Worm (Caenorhabditis elegans) whole organism, L4 larva: ENCODE measurements around the gene ZK930.6.
A peak's percentile ranks its signal among the peaks of the same experiment; 100 is the strongest.

Experiments
- T20F7.1 ChIP-seq: fragments of 200-800 bp; sonication (Bioruptor generic); optimal IDR thresholded peaks from 2 replicates; lab custom pipeline; 2018; ENCODE audit warnings: mild to moderate bottlenecking, missing genetic modification characterization, missing compliant biosample characterization
- Y75B8A.6 ChIP-seq: fragments of 200-800 bp; sonication (Bioruptor generic); IDR thresholded peaks from 2 replicates; pipeline ENCODE4 v1.3.6; 2022; ENCODE audit warnings: missing genetic modification reagents, missing genetic modification characterization, missing compliant biosample characterization
- aha-1 ChIP-seq: fragments of 150-350 bp; peaks from one replicate; lab custom pipeline; 2014; ENCODE audit warnings: missing biosample characterization, missing genetic modification characterization
- aly-2 ChIP-seq: sonication (generic microtip); optimal IDR thresholded peaks from 2 replicates; lab custom pipeline; 2018; ENCODE audit warnings: missing biosample characterization, missing genetic modification characterization
- attf-4 ChIP-seq: sonication (generic microtip); optimal IDR thresholded peaks from 3 replicates; lab custom pipeline; 2017; ENCODE audit warnings: missing biosample characterization, missing genetic modification characterization
- ceh-20 ChIP-seq: fragments of 200-800 bp; sonication (Bioruptor generic); IDR thresholded peaks from 2 replicates; pipeline ENCODE4 v1.3.6; 2022; ENCODE audit warnings: missing genetic modification reagents, missing genetic modification characterization, missing compliant biosample characterization
- ceh-28 ChIP-seq: fragments of 150-350 bp; optimal IDR thresholded peaks from 2 replicates; lab custom pipeline; 2014; ENCODE audit warnings: missing biosample characterization, missing genetic modification reagents, missing genetic modification characterization
- ceh-44 ChIP-seq: fragments of 200-800 bp; sonication (Bioruptor generic); IDR thresholded peaks from 2 replicates; pipeline ENCODE4 v1.3.6; 2022; ENCODE audit warnings: missing genetic modification reagents, missing genetic modification characterization, missing compliant biosample characterization
- ces-1 ChIP-seq: fragments of 150-350 bp; sonication (generic microtip); optimal IDR thresholded peaks from 4 replicates; lab custom pipeline; 2014; ENCODE audit warnings: missing biosample characterization, missing genetic modification reagents, missing genetic modification characterization
- ctbp-1 ChIP-seq: fragments of 200-800 bp; sonication (Bioruptor generic); IDR thresholded peaks from 2 replicates; pipeline ENCODE4 v1.3.6; 2022; ENCODE audit warnings: missing genetic modification reagents, missing genetic modification characterization, missing compliant biosample characterization
- daf-12 ChIP-seq: fragments of 150-350 bp; optimal IDR thresholded peaks from 2 replicates; lab custom pipeline; 2014; ENCODE audit warnings: missing biosample characterization, missing genetic modification reagents, missing genetic modification characterization
- dmd-6 ChIP-seq: fragments of 200-800 bp; sonication (Bioruptor generic); IDR thresholded peaks from 2 replicates; pipeline ENCODE4 v1.3.6; 2022; ENCODE audit warnings: missing genetic modification reagents, missing genetic modification characterization, missing compliant biosample characterization
- dmd-8 ChIP-seq: fragments of 200-800 bp; sonication (Bioruptor generic); IDR thresholded peaks from 2 replicates; pipeline ENCODE4 v1.3.6; 2022; ENCODE audit warnings: missing genetic modification characterization, missing compliant biosample characterization
- dpl-1 ChIP-seq: fragments of 150-350 bp; optimal IDR thresholded peaks from 2 replicates; lab custom pipeline; 2014; ENCODE audit warnings: missing biosample characterization, missing genetic modification reagents, missing genetic modification characterization
- egl-43 ChIP-seq: fragments of 200-800 bp; sonication (Bioruptor generic); IDR thresholded peaks from 2 replicates; pipeline ENCODE4 v1.3.6; 2022; ENCODE audit warnings: missing genetic modification reagents, missing genetic modification characterization, missing compliant biosample characterization
- fos-1 ChIP-seq: fragments of 150-350 bp; optimal IDR thresholded peaks from 2 replicates; lab custom pipeline; 2014; ENCODE audit warnings: missing biosample characterization, missing genetic modification characterization
- hlh-11 ChIP-seq: fragments of 200-800 bp; sonication (Bioruptor generic); optimal IDR thresholded peaks from 2 replicates; lab custom pipeline; 2018; ENCODE audit warnings: mild to moderate bottlenecking, missing genetic modification characterization, missing compliant biosample characterization
- lim-7 ChIP-seq: fragments of 200-800 bp; sonication (Bioruptor generic); IDR thresholded peaks from 2 replicates; pipeline ENCODE4 v1.3.6; 2022; ENCODE audit warnings: missing genetic modification characterization, missing compliant biosample characterization
- lin-1 ChIP-seq: fragments of 200-800 bp; sonication (Bioruptor generic); IDR thresholded peaks from 2 replicates; pipeline ENCODE4 v1.3.6; 2022; ENCODE audit warnings: missing genetic modification reagents, missing genetic modification characterization, missing compliant biosample characterization
- lin-15B ChIP-seq: fragments of 150-350 bp; sonication (generic microtip); optimal IDR thresholded peaks from 3 replicates; lab custom pipeline; 2014; ENCODE audit warnings: missing biosample characterization, missing genetic modification characterization
- lin-29 ChIP-seq: fragments of 200-800 bp; sonication (Bioruptor generic); IDR thresholded peaks from 2 replicates; pipeline ENCODE4 v1.3.6; 2022; ENCODE audit warnings: missing genetic modification reagents, missing genetic modification characterization, missing compliant biosample characterization
- lir-3 ChIP-seq: sonication (generic microtip); optimal IDR thresholded peaks from 2 replicates; lab custom pipeline; 2016; ENCODE audit warnings: mild to moderate bottlenecking, missing genetic modification characterization, missing compliant biosample characterization
- madf-5 ChIP-seq, 2 experiments: fragments of 200-800 bp; sonication (Bioruptor generic); IDR thresholded peaks; 2 replicates each; pipeline ENCODE4 v1.3.6; 2022; ENCODE audit warnings: missing compliant biosample characterization in 2 of 2, missing genetic modification characterization in 2 of 2
- mdt-29 ChIP-seq: fragments of 200-800 bp; sonication (Bioruptor generic); IDR thresholded peaks from 2 replicates; pipeline ENCODE4 v1.3.6; 2022; ENCODE audit warnings: missing genetic modification reagents, missing genetic modification characterization, missing compliant biosample characterization
- mep-1 ChIP-seq: fragments of 150-350 bp; sonication (generic microtip); optimal IDR thresholded peaks from 3 replicates; lab custom pipeline; 2014; ENCODE audit warnings: missing biosample characterization, missing genetic modification characterization
- mxl-2 ChIP-seq: fragments of 200-800 bp; sonication (Bioruptor generic); conservative IDR thresholded peaks from 2 replicates; pipeline ENCODE4 v1.3.6; 2022; ENCODE audit warnings: missing genetic modification reagents, missing genetic modification characterization, missing compliant biosample characterization
- nhr-237 ChIP-seq: sonication (generic microtip); optimal IDR thresholded peaks from 2 replicates; lab custom pipeline; 2017; ENCODE audit warnings: missing biosample characterization, missing genetic modification characterization
- nhr-28 ChIP-seq: fragments of 150-350 bp; optimal IDR thresholded peaks from 2 replicates; lab custom pipeline; 2014; ENCODE audit warnings: missing biosample characterization, missing genetic modification characterization
- nhr-76 ChIP-seq: fragments of 150-350 bp; optimal IDR thresholded peaks from 2 replicates; lab custom pipeline; 2014; ENCODE audit warnings: missing biosample characterization, missing genetic modification characterization
- nhr-77 ChIP-seq: fragments of 150-350 bp; optimal IDR thresholded peaks from 2 replicates; lab custom pipeline; 2014; ENCODE audit warnings: missing biosample characterization, missing genetic modification characterization
- set-16 ChIP-seq: fragments of 200-800 bp; sonication (Bioruptor generic); IDR thresholded peaks from 2 replicates; pipeline ENCODE4 v1.3.6; 2022; ENCODE audit warnings: missing genetic modification reagents, missing genetic modification characterization, missing compliant biosample characterization
- snpc-4 ChIP-seq: fragments of 150-350 bp; optimal IDR thresholded peaks from 2 replicates; lab custom pipeline; 2014; ENCODE audit warnings: missing biosample characterization, missing genetic modification characterization
- spr-1 ChIP-seq: sonication (generic microtip); optimal IDR thresholded peaks from 2 replicates; lab custom pipeline; 2016; ENCODE audit warnings: mild to moderate bottlenecking, missing genetic modification characterization, missing compliant biosample characterization
- tra-1 ChIP-seq: fragments of 200-800 bp; sonication (Bioruptor generic); IDR thresholded peaks from 2 replicates; pipeline ENCODE4 v1.3.6; 2022; ENCODE audit warnings: missing genetic modification reagents, missing genetic modification characterization, missing compliant biosample characterization
- unc-130 ChIP-seq: sonication (generic microtip); optimal IDR thresholded peaks from 2 replicates; lab custom pipeline; 2016; ENCODE audit warnings: missing genetic modification reagents, missing genetic modification characterization, missing compliant biosample characterization
- unc-39 ChIP-seq: sonication (generic microtip); optimal IDR thresholded peaks from 2 replicates; lab custom pipeline; 2017; ENCODE audit warnings: missing biosample characterization, missing genetic modification characterization
- unc-62 ChIP-seq, 3 experiments: fragments of 150-350 bp in 1 of 3; sonication (generic microtip); optimal IDR thresholded peaks in 2 of 3; peaks in 1 of 3; 1 replicate in 1 of 3; 2 replicates in 2 of 3; lab custom pipeline; 2014 to 2017; ENCODE audit warnings: missing biosample characterization in 3 of 3, missing genetic modification characterization in 3 of 3, missing genetic modification reagents in 3 of 3, missing genotype in 1 of 3
- vab-7 ChIP-seq: fragments of 200-800 bp; sonication (Bioruptor generic); IDR thresholded peaks from 2 replicates; pipeline ENCODE4 v1.3.6; 2022; ENCODE audit warnings: missing genetic modification reagents, missing genetic modification characterization, missing compliant biosample characterization
- zag-1 ChIP-seq: fragments of 150-350 bp; optimal IDR thresholded peaks from 2 replicates; lab custom pipeline; 2014; ENCODE audit warnings: missing biosample characterization, missing genetic modification characterization
- zfp-2 ChIP-seq: sonication (generic microtip); optimal IDR thresholded peaks from 2 replicates; lab custom pipeline; 2016; ENCODE audit warnings: mild to moderate bottlenecking, missing genetic modification characterization, missing compliant biosample characterization
- zfp-3 ChIP-seq: fragments of 200-800 bp; sonication (Bioruptor generic); conservative IDR thresholded peaks from 2 replicates; pipeline ENCODE4 v1.3.6; 2022; ENCODE audit warnings: missing genetic modification reagents, missing genetic modification characterization, missing compliant biosample characterization

The ZK930.6 gene

ce11 chrII:11874674-11875198, 9.0 kb upstream of the ZK930.6 start, which contains the start of the genes npp-3 and top-2 (continued):
- TF ChIP-seq ceh-20 (GFP tag; lab: Robert Waterston, UW) (peak; percentile 92), dmd-8 (GFP tag; lab: Robert Waterston, UW) (no peak), Y75B8A.6 (GFP tag; lab: Robert Waterston, UW) (no peak), lin-1 (GFP tag; lab: Robert Waterston, UW) (peak; percentile 40; the same call in 1 of the 2 replicates), lir-3 (tag; lab: Kevin White, UChicago) (peak; percentile 57), ceh-44 (GFP tag; lab: Robert Waterston, UW) (peak; percentile 57; the same call in 1 of the 2 replicates), nhr-237 (tag; lab: Kevin White, UChicago) (no peak), egl-43 (GFP tag; lab: Robert Waterston, UW) (0 out of 2 replicates have a peak, but pooled peaks have one; percentile 52)

DNA sequence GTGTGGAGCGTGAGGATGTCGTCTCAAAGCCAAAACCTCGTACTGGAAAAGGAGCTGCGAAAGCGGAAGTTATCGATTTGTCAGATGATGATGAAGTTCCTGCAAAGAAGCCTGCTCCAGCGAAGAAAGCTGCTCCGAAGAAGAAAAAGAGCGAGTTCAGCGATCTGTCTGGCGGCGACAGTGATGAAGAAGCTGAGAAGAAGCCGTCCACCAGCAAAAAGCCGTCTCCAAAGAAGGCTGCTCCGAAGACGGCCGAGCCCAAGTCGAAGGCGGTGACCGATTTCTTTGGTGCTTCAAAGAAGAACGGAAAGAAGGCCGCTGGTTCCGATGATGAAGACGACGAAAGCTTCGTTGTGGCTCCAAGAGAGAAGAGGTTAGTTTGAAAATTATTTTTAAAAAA, 4.0 kb upstream of the ZK930.6 start:
- TF ChIP-seq nhr-28 (tag; lab: Kevin White, UChicago) (no peak), unc-62 (GFP tag; optimal IDR thresholded peaks at IDR 0.05 in 1 of 2; lab: Kevin White, UChicago) (peak in 1 of 2 experiments; percentile 22), unc-62 (tag; optimal IDR thresholded peaks at IDR 0.05; lab: Kevin White, UChicago) (no peak), nhr-77 (tag; lab: Kevin White, UChicago) (no peak), tra-1 (GFP tag; lab: Robert Waterston, UW) (0 out of 2 replicates have a peak, but pooled peaks have one; percentile 8), spr-1 (tag; lab: Kevin White, UChicago) (no peak), zag-1 (tag; lab: Kevin White, UChicago) (no peak), aha-1 (tag; lab: Kevin White, UChicago) (no peak), nhr-76 (no peak), ces-1 (no peak), vab-7 (GFP tag; lab: Robert Waterston, UW) (no peak), T20F7.1 (no peak), snpc-4 (tag; lab: Kevin White, UChicago) (no peak), unc-130 (no peak), lim-7 (GFP tag; lab: Robert Waterston, UW) (no peak), madf-5 (GFP tag; IDR thresholded peaks at IDR 0.05; lab: Robert Waterston, UW) (no peak), zfp-3 (GFP tag; lab: Robert Waterston, UW) (no peak), fos-1 (tag; lab: Kevin White, UChicago) (no peak), ctbp-1 (GFP tag; lab: Robert Waterston, UW) (no peak), lin-15B (no peak), mep-1 (tag; lab: Kevin White, UChicago) (no peak), daf-12 (no peak), ceh-20 (GFP tag; lab: Robert Waterston, UW) (no peak), aly-2 (tag; lab: Kevin White, UChicago) (peak; percentile 88), unc-39 (tag; lab: Kevin White, UChicago) (no peak), mxl-2 (GFP tag; lab: Robert Waterston, UW) (no peak), zfp-2 (tag; lab: Kevin White, UChicago) (no peak), ceh-28 (tag; lab: Kevin White, UChicago) (no peak), dmd-6 (GFP tag; lab: Robert Waterston, UW) (no peak), mdt-29 (GFP tag; lab: Robert Waterston, UW) (no peak), ceh-44 (GFP tag; lab: Robert Waterston, UW) (no peak), set-16 (GFP tag; lab: Robert Waterston, UW) (peak; percentile 80), hlh-11 (tag; lab: Kevin White, UChicago) (no peak), dpl-1 (GFP tag; lab: Kevin White, UChicago) (no peak), lin-29 (GFP tag; lab: Robert Waterston, UW) (no peak), attf-4 (tag; lab: Kevin White, UChicago) (no peak)
- TF ChIP-seq, all 104 proteins: peak for 4
